Fruit fly (Drosophila melanogaster) whole organism, wandering third instar larva: Measurements from ENCODE around the gene msi.

Experiments
- Abd-B ChIP-seq: fragments of >200 bp; optimal IDR thresholded peaks from 2 replicates; lab custom pipeline; 2017; ENCODE audit warnings: missing biosample characterization, missing genetic modification characterization
- Dif ChIP-seq: fragments of 200-275, 200-300 bp; sonication (Bioruptor generic); optimal IDR thresholded peaks from 2 replicates; lab custom pipeline; 2018; ENCODE audit warnings: missing biosample characterization, missing genetic modification characterization; ENCODE audit not compliant: partially characterized antibody
- Myc ChIP-seq: fragments of >200 bp; optimal IDR thresholded peaks from 2 replicates; lab custom pipeline; 2017
- N ChIP-seq: fragments of >200 bp; optimal IDR thresholded peaks from 2 replicates; lab custom pipeline; 2018; ENCODE audit warnings: missing biosample characterization, missing external identifiers, missing genetic modification characterization
- OdsH ChIP-seq: fragments of 200-800 bp; sonication (Bioruptor generic); optimal IDR thresholded peaks from 2 replicates; lab custom pipeline; 2016; ENCODE audit warnings: missing biosample characterization, mild to moderate bottlenecking, missing genetic modification characterization
- ey ChIP-seq: fragments of 200-800 bp; sonication (Bioruptor generic); optimal IDR thresholded peaks from 2 replicates; lab custom pipeline; 2016; ENCODE audit warnings: missing biosample characterization, missing genetic modification characterization
- fru ChIP-seq: fragments of 200-800 bp; sonication (Bioruptor generic); optimal IDR thresholded peaks from 3 replicates; lab custom pipeline; 2016; ENCODE audit warnings: missing biosample characterization, mild to moderate bottlenecking, missing genetic modification characterization
- lola ChIP-seq: fragments of >200 bp; optimal IDR thresholded peaks from 2 replicates; lab custom pipeline; 2017; ENCODE audit warnings: missing biosample characterization, missing genetic modification characterization
- pan ChIP-seq: fragments of >200 bp; optimal IDR thresholded peaks from 2 replicates; lab custom pipeline; 2017
- psq ChIP-seq: fragments of 200-800 bp; sonication (Bioruptor generic); optimal IDR thresholded peaks from 3 replicates; lab custom pipeline; 2017; ENCODE audit warnings: missing biosample characterization, mild to moderate bottlenecking, missing genetic modification characterization, moderate library complexity
- tai ChIP-seq: sonication (Bioruptor generic); optimal IDR thresholded peaks from 2 replicates; lab custom pipeline; 2016; ENCODE audit warnings: missing biosample characterization, missing genetic modification characterization
- woc ChIP-seq: sonication (Bioruptor generic); optimal IDR thresholded peaks from 2 replicates; lab custom pipeline; 2016; ENCODE audit warnings: missing biosample characterization, mild to moderate bottlenecking, missing genetic modification characterization

DNA sequence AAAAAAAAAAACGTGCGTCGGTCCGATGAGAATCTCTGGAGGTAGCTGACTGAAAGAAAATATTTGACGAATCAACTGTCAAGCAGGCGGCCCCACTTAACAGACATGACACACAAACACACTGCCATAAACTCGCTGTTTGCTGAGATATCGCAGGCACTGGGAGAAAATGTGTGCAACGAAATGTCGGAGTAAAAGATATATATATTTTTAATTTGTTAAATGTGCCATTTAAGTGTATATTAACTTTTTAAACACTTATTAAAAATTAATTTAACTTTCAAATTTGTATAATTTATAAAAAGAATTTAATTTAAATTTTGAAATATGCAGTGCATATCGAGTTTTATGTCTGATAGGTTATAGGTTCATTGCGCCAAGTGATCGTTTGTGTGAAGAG is 26.8 kb upstream of the msi start:
- TF ChIP-seq Myc (no peak), Dif (GFP tag; lab: Kevin White, UChicago) (no peak), OdsH (GFP tag; lab: Kevin White, UChicago) (no peak), fru (GFP tag; lab: Kevin White, UChicago) (no peak), psq (no peak), woc (GFP tag; lab: Kevin White, UChicago) (no peak), Abd-B (GFP tag; lab: Kevin White, UChicago) (no peak), lola (GFP tag; lab: Kevin White, UChicago) (no peak), tai (GFP tag; lab: Kevin White, UChicago) (no peak), pan (lab: Kevin White, UChicago) (no peak), ey (GFP tag; lab: Kevin White, UChicago) (no peak), N (GFP tag; lab: Kevin White, UChicago) (no peak)
